Worm (Caenorhabditis elegans) whole organism, young adult: ENCODE data around the gene D1086.10.
"Not testable (repeated sequence)": the region's sequence is repeated elsewhere in the genome, so short reads cannot be mapped to it uniquely, and the experiment has no call there.

Experiments
- B0261.1 ChIP-seq: sonication (generic microtip); optimal IDR thresholded peaks from 2 replicates; lab custom pipeline; 2016; ENCODE audit warnings: mild to moderate bottlenecking, missing genetic modification characterization, moderate library complexity, missing compliant biosample characterization
- C17E4.6 ChIP-seq: fragments of 200-800 bp; sonication (Bioruptor generic); IDR thresholded peaks from 2 replicates; pipeline ENCODE4 v1.3.6; 2022; ENCODE audit warnings: missing genetic modification reagents, missing genetic modification characterization, missing compliant biosample characterization
- F10E7.11 ChIP-seq: sonication (generic microtip); optimal IDR thresholded peaks from 2 replicates; lab custom pipeline; 2017; ENCODE audit warnings: mild to moderate bottlenecking, missing genetic modification characterization, moderate library complexity, missing compliant biosample characterization
- F22D6.2 ChIP-seq: sonication (generic microtip); optimal IDR thresholded peaks from 2 replicates; lab custom pipeline; 2016; ENCODE audit warnings: mild to moderate bottlenecking, missing genetic modification characterization, missing compliant biosample characterization
- F37B4.10 ChIP-seq: fragments of 200-800 bp; sonication (Bioruptor generic); IDR thresholded peaks from 2 replicates; pipeline ENCODE4 v1.3.6; 2022; ENCODE audit warnings: missing genetic modification characterization, missing compliant biosample characterization
- F39B2.1 ChIP-seq: fragments of 200-800 bp; sonication (Bioruptor generic); IDR thresholded peaks from 2 replicates; pipeline ENCODE4 v1.3.6; 2022; ENCODE audit warnings: missing genetic modification reagents, missing genetic modification characterization, missing compliant biosample characterization
- K11D2.4 ChIP-seq: fragments of 200-800 bp; sonication (Bioruptor generic); IDR thresholded peaks from 2 replicates; pipeline ENCODE4 v1.3.6; 2022; ENCODE audit warnings: missing genetic modification reagents, missing genetic modification characterization, missing compliant biosample characterization
- K12H6.12 ChIP-seq: fragments of 200-800 bp; sonication (Bioruptor generic); optimal IDR thresholded peaks from 2 replicates; lab custom pipeline; 2018; ENCODE audit warnings: mild to moderate bottlenecking, missing genetic modification characterization, missing compliant biosample characterization
- Y53G8AR.9 ChIP-seq: fragments of 200-800 bp; sonication (Bioruptor generic); conservative IDR thresholded peaks from 2 replicates; pipeline ENCODE4 v1.3.6; 2022; ENCODE audit warnings: missing genetic modification reagents, missing genetic modification characterization, missing compliant biosample characterization
- Y67H2A.10 ChIP-seq: fragments of 200-800 bp; sonication (Bioruptor generic); conservative IDR thresholded peaks from 2 replicates; pipeline ENCODE4 v1.3.6; 2022; ENCODE audit warnings: missing genetic modification reagents, missing genetic modification characterization, missing compliant biosample characterization
- akir-1 ChIP-seq: fragments of 200-800 bp; sonication (Bioruptor generic); optimal IDR thresholded peaks from 2 replicates; lab custom pipeline; 2018; ENCODE audit warnings: mild to moderate bottlenecking, missing genetic modification characterization, moderate library complexity, missing compliant biosample characterization
- aptf-2 ChIP-seq: fragments of 200-800 bp; sonication (Bioruptor generic); conservative IDR thresholded peaks from 2 replicates; pipeline ENCODE4 v1.3.6; 2022; ENCODE audit warnings: missing genetic modification reagents, missing genetic modification characterization, missing compliant biosample characterization
- atf-7 ChIP-seq: sonication (generic microtip); optimal IDR thresholded peaks from 2 replicates; lab custom pipeline; 2017; ENCODE audit warnings: mild to moderate bottlenecking, missing genetic modification characterization, missing compliant biosample characterization
- athp-1 ChIP-seq: sonication (generic microtip); optimal IDR thresholded peaks from 2 replicates; lab custom pipeline; 2017; ENCODE audit warnings: mild to moderate bottlenecking, missing genetic modification characterization, missing compliant biosample characterization
- attf-3 ChIP-seq: fragments of 200-800 bp; sonication (Bioruptor generic); conservative IDR thresholded peaks from 2 replicates; pipeline ENCODE4 v1.3.6; 2022; ENCODE audit warnings: missing genetic modification reagents, missing genetic modification characterization, missing compliant biosample characterization
- attf-5 ChIP-seq: fragments of 200-800 bp; sonication (Bioruptor generic); optimal IDR thresholded peaks from 2 replicates; lab custom pipeline; 2018; ENCODE audit warnings: mild to moderate bottlenecking, missing genetic modification characterization, missing compliant biosample characterization
- bed-2 ChIP-seq: fragments of 200-800 bp; sonication (Bioruptor generic); IDR thresholded peaks from 2 replicates; pipeline ENCODE4 v1.3.6; 2022; ENCODE audit warnings: missing genetic modification reagents, missing genetic modification characterization, missing compliant biosample characterization
- cebp-2 ChIP-seq: fragments of 200-800 bp; sonication (Bioruptor generic); IDR thresholded peaks from 2 replicates; pipeline ENCODE4 v1.3.6; 2022; ENCODE audit warnings: missing genetic modification characterization, missing compliant biosample characterization
- ceh-27 ChIP-seq: fragments of 200-800 bp; sonication (Bioruptor generic); optimal IDR thresholded peaks from 2 replicates; lab custom pipeline; 2018; ENCODE audit warnings: mild to moderate bottlenecking, missing genetic modification characterization, moderate library complexity, missing compliant biosample characterization
- ceh-40 ChIP-seq: fragments of 200-800 bp; sonication (Bioruptor generic); IDR thresholded peaks from 2 replicates; pipeline ENCODE4 v1.3.6; 2022; ENCODE audit warnings: missing genetic modification characterization, missing compliant biosample characterization
- dox-1 ChIP-seq: fragments of 200-800 bp; sonication (Bioruptor generic); IDR thresholded peaks from 2 replicates; pipeline ENCODE4 v1.3.6; 2022; ENCODE audit warnings: missing genetic modification reagents, missing genetic modification characterization, missing compliant biosample characterization
- egl-18 ChIP-seq: fragments of 200-800 bp; sonication (Bioruptor generic); IDR thresholded peaks from 2 replicates; pipeline ENCODE4 v1.3.6; 2022; ENCODE audit warnings: missing genetic modification reagents, missing genetic modification characterization, missing compliant biosample characterization
- egl-44 ChIP-seq: fragments of 200-800 bp; sonication (Bioruptor generic); IDR thresholded peaks from 2 replicates; pipeline ENCODE4 v1.3.6; 2022; ENCODE audit warnings: missing genetic modification reagents, missing genetic modification characterization, missing compliant biosample characterization
- ets-4 ChIP-seq: fragments of 200-800 bp; sonication (Bioruptor generic); optimal IDR thresholded peaks from 2 replicates; lab custom pipeline; 2018; ENCODE audit warnings: mild to moderate bottlenecking, missing genetic modification characterization, missing compliant biosample characterization
- gei-17 ChIP-seq: fragments of 200-800 bp; sonication (Bioruptor generic); optimal IDR thresholded peaks from 2 replicates; lab custom pipeline; 2018; ENCODE audit warnings: mild to moderate bottlenecking, missing genetic modification characterization, missing compliant biosample characterization
- hmg-1.2 ChIP-seq: fragments of 200-800 bp; sonication (Bioruptor generic); IDR thresholded peaks from 2 replicates; pipeline ENCODE4 v1.3.6; 2022; ENCODE audit warnings: missing genetic modification reagents, missing genetic modification characterization, missing compliant biosample characterization
- lag-1 ChIP-seq: fragments of 200-800 bp; sonication (Bioruptor generic); IDR thresholded peaks from 2 replicates; pipeline ENCODE4 v1.3.6; 2022; ENCODE audit warnings: missing genetic modification reagents, missing genetic modification characterization, missing compliant biosample characterization
- let-607 ChIP-seq, 2 experiments: fragments of 200-800 bp in 1 of 2; sonication (Bioruptor generic) in 1 of 2; sonication (generic microtip) in 1 of 2; optimal IDR thresholded peaks; 2 replicates each; lab custom pipeline; 2016 to 2018; ENCODE audit warnings: mild to moderate bottlenecking in 2 of 2, missing compliant biosample characterization in 2 of 2, missing genetic modification characterization in 2 of 2, moderate library complexity in 2 of 2, missing genotype in 1 of 2
- lir-1 ChIP-seq: fragments of 200-800 bp; sonication (Bioruptor generic); conservative IDR thresholded peaks from 2 replicates; pipeline ENCODE4 v1.3.6; 2022; ENCODE audit warnings: missing genetic modification reagents, missing genetic modification characterization, missing compliant biosample characterization
- lsl-1 ChIP-seq: fragments of 200-800 bp; sonication (Bioruptor generic); optimal IDR thresholded peaks from 2 replicates; lab custom pipeline; 2018; ENCODE audit warnings: mild to moderate bottlenecking, missing genetic modification characterization, moderate library complexity, missing compliant biosample characterization
- madf-8 ChIP-seq: fragments of 200-800 bp; sonication (Bioruptor generic); conservative IDR thresholded peaks from 2 replicates; pipeline ENCODE4 v1.3.6; 2022; ENCODE audit warnings: missing genetic modification reagents, missing genetic modification characterization, missing compliant biosample characterization
- nfyb-1 ChIP-seq: fragments of 200-800 bp; sonication (Bioruptor generic); IDR thresholded peaks from 2 replicates; pipeline ENCODE4 v1.3.6; 2022; ENCODE audit warnings: missing genetic modification reagents, missing genetic modification characterization, missing compliant biosample characterization
- nhr-120 ChIP-seq: fragments of 200-800 bp; sonication (Bioruptor generic); IDR thresholded peaks from 2 replicates; pipeline ENCODE4 v1.3.6; 2022; ENCODE audit warnings: missing genetic modification characterization, missing compliant biosample characterization
- nhr-80 ChIP-seq: sonication (generic microtip); optimal IDR thresholded peaks from 2 replicates; lab custom pipeline; 2016; ENCODE audit warnings: missing genetic modification characterization, missing compliant biosample characterization
- pbrm-1 ChIP-seq: fragments of 200-800 bp; sonication (Bioruptor generic); IDR thresholded peaks from 2 replicates; pipeline ENCODE4 v1.3.6; 2022; ENCODE audit warnings: missing genetic modification reagents, missing genetic modification characterization, missing compliant biosample characterization
- rcor-1 ChIP-seq: fragments of 200-800 bp; sonication (Bioruptor generic); IDR thresholded peaks from 2 replicates; pipeline ENCODE4 v1.3.6; 2022; ENCODE audit warnings: missing genetic modification reagents, missing genetic modification characterization, missing compliant biosample characterization
- rec-8 ChIP-seq, 2 experiments: sonication (generic microtip); optimal IDR thresholded peaks; 2 replicates each; lab custom pipeline; 2016; ENCODE audit warnings: mild to moderate bottlenecking in 2 of 2, missing genetic modification characterization in 2 of 2, missing genetic modification reagents in 2 of 2, missing genotype in 2 of 2, missing biosample characterization in 1 of 2, missing compliant biosample characterization in 1 of 2, moderate library complexity in 1 of 2
- repo-1 ChIP-seq: sonication (generic microtip); optimal IDR thresholded peaks from 2 replicates; lab custom pipeline; 2017; ENCODE audit warnings: mild to moderate bottlenecking, missing genetic modification characterization, missing compliant biosample characterization
- sea-2 ChIP-seq: fragments of 200-800 bp; sonication (Bioruptor generic); IDR thresholded peaks from 2 replicates; pipeline ENCODE4 v1.3.6; 2022; ENCODE audit warnings: missing genetic modification characterization, missing compliant biosample characterization
- snpc-1.3 ChIP-seq: sonication (generic microtip); optimal IDR thresholded peaks from 2 replicates; lab custom pipeline; 2017; ENCODE audit warnings: missing genetic modification characterization, mild to moderate bottlenecking, missing compliant biosample characterization, antibody characterized with exemption, moderate library complexity, missing genotype, missing genetic modification reagents; ENCODE audit not compliant: insufficient read depth
- snpc-4 ChIP-seq, 5 experiments: fragments of 150-350 bp in 1 of 5; sonication (generic microtip) in 4 of 5; optimal IDR thresholded peaks; 2 replicates each; lab custom pipeline; 2014 to 2018; ENCODE audit warnings: missing genetic modification characterization in 5 of 5, missing biosample characterization in 3 of 5, antibody characterized with exemption in 2 of 5, mild to moderate bottlenecking in 2 of 5, missing compliant biosample characterization in 2 of 5, missing genotype in 2 of 5, moderate library complexity in 2 of 5, missing genetic modification reagents in 1 of 5
- tbp1 ChIP-seq: fragments of 200-800 bp; sonication (Bioruptor generic); optimal IDR thresholded peaks from 2 replicates; lab custom pipeline; 2018; ENCODE audit warnings: mild to moderate bottlenecking, missing genetic modification characterization, missing compliant biosample characterization
- tlf-1 ChIP-seq: fragments of 200-800 bp; sonication (Bioruptor generic); optimal IDR thresholded peaks from 2 replicates; lab custom pipeline; 2018; ENCODE audit warnings: mild to moderate bottlenecking, missing genetic modification characterization, missing compliant biosample characterization
- ztf-18 ChIP-seq: sonication (generic microtip); optimal IDR thresholded peaks from 2 replicates; lab custom pipeline; 2016; ENCODE audit warnings: missing genotype, mild to moderate bottlenecking, missing genetic modification characterization, missing compliant biosample characterization
- ztf-22 ChIP-seq: fragments of 200-800 bp; sonication (Bioruptor generic); optimal IDR thresholded peaks from 2 replicates; lab custom pipeline; 2018; ENCODE audit warnings: mild to moderate bottlenecking, missing genetic modification characterization, moderate library complexity, missing compliant biosample characterization
- ztf-26 ChIP-seq: sonication (generic microtip); optimal IDR thresholded peaks from 2 replicates; lab custom pipeline; 2017; ENCODE audit warnings: missing genetic modification characterization, missing compliant biosample characterization
- ztf-6 ChIP-seq: fragments of 200-800 bp; sonication (Bioruptor generic); IDR thresholded peaks from 2 replicates; pipeline ENCODE4 v1.3.6; 2022; ENCODE audit warnings: missing genetic modification reagents, missing genetic modification characterization, missing compliant biosample characterization

Gene D1086.10

DNA sequence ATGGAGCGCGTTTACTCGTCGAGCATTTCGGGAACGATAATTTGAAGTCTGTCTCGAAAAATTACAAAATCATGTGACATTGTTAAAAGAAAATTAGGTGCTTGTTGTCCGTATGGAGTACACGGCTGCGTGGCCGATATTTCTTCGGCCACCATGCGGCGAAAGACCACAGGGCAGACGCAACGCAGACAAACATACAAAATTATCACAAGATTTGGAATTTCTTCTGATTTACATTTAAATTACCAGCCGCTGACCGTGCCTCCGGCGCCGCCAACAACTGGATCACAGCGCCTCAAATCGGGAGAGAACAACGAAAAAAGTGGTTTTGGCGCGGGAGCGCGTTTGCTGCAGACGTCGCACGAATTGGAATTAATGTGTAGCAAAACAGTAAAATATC lies 27.5 kb upstream of the D1086.10 start:
- TF ChIP-seq snpc-4 (GFP tag; optimal IDR thresholded peaks at IDR 0.05; lab: Kevin White, UChicago): not testable (repeated sequence)
- TF ChIP-seq snpc-4 (tag; optimal IDR thresholded peaks at IDR 0.05; lab: Kevin White, UChicago): peak in 3 of 4 experiments; percentile 48 to 82 (median 77)
- peak; percentile 98 for TF ChIP-seq dox-1 (GFP tag; lab: Robert Waterston, UW)
- TF ChIP-seq rcor-1 (GFP tag; lab: Robert Waterston, UW): peak; percentile 95
- peak; percentile 95 for TF ChIP-seq pbrm-1 (GFP tag; lab: Robert Waterston, UW)
- TF ChIP-seq ets-4 (GFP tag; lab: Kevin White, UChicago): peak; percentile 41
- peak; percentile 91 for TF ChIP-seq ztf-6 (GFP tag; lab: Robert Waterston, UW)
- 0 out of 2 replicates have a peak, but pooled peaks have one; percentile 42 for TF ChIP-seq F39B2.1 (GFP tag; lab: Robert Waterston, UW)
- 0 out of 2 replicates have a peak, but pooled peaks have one; percentile 27 for TF ChIP-seq cebp-2 (GFP tag; lab: Robert Waterston, UW)
- TF ChIP-seq madf-8 (GFP tag; lab: Robert Waterston, UW): peak; percentile 67
- TF ChIP-seq attf-3: peak; percentile 82
- TF ChIP-seq attf-5 (GFP tag; lab: Kevin White, UChicago): peak; percentile 95
- 0 out of 2 replicates have a peak, but pooled peaks have one; percentile 25 for TF ChIP-seq ceh-40 (GFP tag; lab: Robert Waterston, UW)
- TF ChIP-seq nfyb-1 (GFP tag; lab: Robert Waterston, UW): peak; percentile 97
- peak; percentile 85 for TF ChIP-seq tlf-1 (GFP tag; lab: Kevin White, UChicago)
- peak; percentile 90; the same call in 1 of the 2 replicates for TF ChIP-seq F37B4.10 (GFP tag; lab: Robert Waterston, UW)
- TF ChIP-seq aptf-2 (GFP tag; lab: Robert Waterston, UW): peak; percentile 91
- peak; percentile 94 for TF ChIP-seq egl-44
- peak; percentile 97 for TF ChIP-seq lag-1
- TF ChIP-seq repo-1 (tag; lab: Kevin White, UChicago): peak; percentile 78
- peak; percentile 78 for TF ChIP-seq ztf-22
- peak; percentile 85 for TF ChIP-seq C17E4.6
- TF ChIP-seq Y53G8AR.9 (GFP tag; lab: Robert Waterston, UW): peak; percentile 97
- TF ChIP-seq ceh-27 (GFP tag; lab: Kevin White, UChicago): peak; percentile 96
- peak; percentile 57 to 79 for TF ChIP-seq rec-8 (tag; optimal IDR thresholded peaks at IDR 0.05; lab: Kevin White, UChicago)
- peak; percentile 92 for TF ChIP-seq K12H6.12
- TF ChIP-seq bed-2 (GFP tag; lab: Robert Waterston, UW): peak; percentile 98
- TF ChIP-seq snpc-1.3 (tag; lab: Kevin White, UChicago): peak; percentile 19
- peak; percentile 97 for TF ChIP-seq K11D2.4 (GFP tag; lab: Robert Waterston, UW)
- peak; percentile 75 for TF ChIP-seq nhr-80 (tag; lab: Kevin White, UChicago)
- peak; percentile 91 for TF ChIP-seq athp-1 (tag; lab: Kevin White, UChicago)
- peak; percentile 96 for TF ChIP-seq hmg-1.2 (GFP tag; lab: Robert Waterston, UW)
- TF ChIP-seq nhr-120 (GFP tag; lab: Robert Waterston, UW): peak; percentile 83; the same call in 1 of the 2 replicates
- TF ChIP-seq F10E7.11 (tag; lab: Kevin White, UChicago): peak; percentile 47
- peak; percentile 93 for TF ChIP-seq sea-2
- peak; percentile 94 for TF ChIP-seq ztf-26 (tag; lab: Kevin White, UChicago)
- TF ChIP-seq ztf-18 (tag; lab: Kevin White, UChicago): peak; percentile 55
- peak; percentile 90 for TF ChIP-seq Y67H2A.10 (GFP tag; lab: Robert Waterston, UW)
- peak; percentile 95 for TF ChIP-seq egl-18 (GFP tag; lab: Robert Waterston, UW)
- TF ChIP-seq B0261.1 (tag; lab: Kevin White, UChicago): peak; percentile 17
- TF ChIP-seq gei-17: peak; percentile 72
- peak; percentile 95 for TF ChIP-seq atf-7 (tag; lab: Kevin White, UChicago)
- peak; percentile 55 to 92 for TF ChIP-seq let-607 (tag; optimal IDR thresholded peaks at IDR 0.05; lab: Kevin White, UChicago)
- TF ChIP-seq akir-1 (GFP tag; lab: Kevin White, UChicago): peak; percentile 94
- peak; percentile 86 for TF ChIP-seq F22D6.2 (tag; lab: Kevin White, UChicago)
- peak; percentile 29 for TF ChIP-seq lsl-1
- TF ChIP-seq tbp1: peak; percentile 68
- peak; percentile 97 for TF ChIP-seq lir-1
